Fruit fly (Drosophila melanogaster) whole organism, embryonic: ENCODE measurements around the gene CG11396.

Experiments
- CG10543 ChIP-seq: fragments of 200-800 bp; sonication (Bioruptor generic); optimal IDR thresholded peaks from 3 replicates; lab custom pipeline; 2017; ENCODE audit warnings: missing biosample characterization, mild to moderate bottlenecking, missing genetic modification characterization, moderate library complexity
- CG12299 ChIP-seq: fragments of 200-800 bp; sonication (Bioruptor generic); optimal IDR thresholded peaks from 2 replicates; lab custom pipeline; 2018; ENCODE audit warnings: missing biosample characterization, mild to moderate bottlenecking, missing genetic modification characterization
- CG12659 ChIP-seq: fragments of 200-800 bp; sonication (Bioruptor generic); optimal IDR thresholded peaks from 3 replicates; lab custom pipeline; 2017; ENCODE audit warnings: mild to moderate bottlenecking, missing biosample characterization, missing genetic modification reagents, missing genetic modification characterization
- CG12744 ChIP-seq: fragments of 200-800 bp; sonication (Bioruptor generic); optimal IDR thresholded peaks from 2 replicates; lab custom pipeline; 2016; ENCODE audit warnings: missing biosample characterization, missing genetic modification characterization
- CG14667 ChIP-seq: fragments of 200-800 bp; sonication (Bioruptor generic); IDR thresholded peaks from 2 replicates; pipeline ENCODE4 v1.3.6; 2022; ENCODE audit warnings: missing biosample characterization, missing genetic modification characterization
- CG15514 ChIP-seq: fragments of 200-800 bp; sonication (Bioruptor generic); optimal IDR thresholded peaks from 3 replicates; lab custom pipeline; 2017; ENCODE audit warnings: missing biosample characterization, missing genetic modification characterization, mild to moderate bottlenecking, moderate library complexity, missing genetic modification reagents
- CG15601 ChIP-seq: fragments of 200-800 bp; sonication (Bioruptor generic); optimal IDR thresholded peaks from 3 replicates; lab custom pipeline; 2019; ENCODE audit warnings: missing biosample characterization, mild to moderate bottlenecking, missing genetic modification characterization, moderate library complexity
- CG2116 ChIP-seq: fragments of 200-800 bp; sonication (Bioruptor generic); optimal IDR thresholded peaks from 3 replicates; lab custom pipeline; 2018; ENCODE audit warnings: missing biosample characterization, mild to moderate bottlenecking, missing genetic modification characterization
- CG2129 ChIP-seq: fragments of 200-800 bp; sonication (Bioruptor generic); IDR thresholded peaks from 2 replicates; pipeline ENCODE4 v1.3.6; 2022; ENCODE audit warnings: missing biosample characterization, missing genetic modification characterization; ENCODE audit not compliant: partially characterized antibody
- CG2199 ChIP-seq: fragments of 200-800 bp; sonication (Bioruptor generic); IDR thresholded peaks from 3 replicates; pipeline ENCODE4 v1.3.6; 2022; ENCODE audit warnings: missing biosample characterization, missing genetic modification characterization
- CG2889 ChIP-seq: fragments of 200-800 bp; sonication (Bioruptor generic); IDR thresholded peaks from 3 replicates; pipeline ENCODE4 v1.3.6; 2022; ENCODE audit warnings: missing biosample characterization, missing genetic modification characterization
- CG32532 ChIP-seq: fragments of 200-800 bp; sonication (Bioruptor generic); IDR thresholded peaks from 2 replicates; pipeline ENCODE4 v1.3.6; 2022; ENCODE audit warnings: missing biosample characterization, missing genetic modification characterization
- CG33557 ChIP-seq: fragments of 200-800 bp; sonication (Bioruptor generic); optimal IDR thresholded peaks from 2 replicates; lab custom pipeline; 2019; ENCODE audit warnings: missing biosample characterization, mild to moderate bottlenecking, missing genetic modification characterization, moderate library complexity
- CG4328 ChIP-seq: fragments of 200-800 bp; sonication (Bioruptor generic); optimal IDR thresholded peaks from 3 replicates; lab custom pipeline; 2017; ENCODE audit warnings: missing biosample characterization, missing genetic modification reagents, missing genetic modification characterization
- CG4360 ChIP-seq: fragments of 200-800 bp; sonication (Bioruptor generic); IDR thresholded peaks from 2 replicates; pipeline ENCODE4 v1.3.6; 2022; ENCODE audit warnings: missing biosample characterization, missing genetic modification characterization
- CG4617 ChIP-seq: fragments of 200-800 bp; sonication (Bioruptor generic); optimal IDR thresholded peaks from 3 replicates; lab custom pipeline; 2016; ENCODE audit warnings: missing biosample characterization, missing genetic modification characterization, borderline replicate concordance
- CG5180 ChIP-seq: fragments of 200-800 bp; sonication (Bioruptor generic); optimal IDR thresholded peaks from 3 replicates; lab custom pipeline; 2017; ENCODE audit warnings: missing biosample characterization, missing genetic modification characterization, mild to moderate bottlenecking, moderate library complexity, missing genetic modification reagents
- CG7357 ChIP-seq: fragments of 200-800 bp; sonication (Bioruptor generic); IDR thresholded peaks from 3 replicates; pipeline ENCODE4 v1.3.6; 2022; ENCODE audit warnings: missing biosample characterization, missing genetic modification characterization
- CoRest ChIP-seq: fragments of 200-800 bp; sonication (Bioruptor generic); optimal IDR thresholded peaks from 3 replicates; lab custom pipeline; 2018; ENCODE audit warnings: missing biosample characterization, mild to moderate bottlenecking, missing genetic modification characterization, moderate library complexity
- H2.0 ChIP-seq: fragments of 200-800 bp; sonication (Bioruptor generic); IDR thresholded peaks from 2 replicates; pipeline ENCODE4 v1.3.6; 2022; ENCODE audit warnings: missing biosample characterization, missing genetic modification characterization
- Hr78 ChIP-seq, 2 experiments: fragments of 200-800 bp in 1 of 2; fragments of >200 bp in 1 of 2; sonication (Bioruptor generic) in 1 of 2; optimal IDR thresholded peaks; 2 replicates each; lab custom pipeline; 2017 to 2019; ENCODE audit warnings: missing biosample characterization in 2 of 2, missing genetic modification characterization in 2 of 2, mild to moderate bottlenecking in 1 of 2, moderate library complexity in 1 of 2
- Lhr ChIP-seq: fragments of 200-800 bp; sonication (Bioruptor generic); optimal IDR thresholded peaks from 3 replicates; lab custom pipeline; 2017; ENCODE audit warnings: mild to moderate bottlenecking, missing biosample characterization, missing genetic modification reagents, missing genetic modification characterization
- NK7.1 ChIP-seq: fragments of 200-800 bp; sonication (Bioruptor generic); optimal IDR thresholded peaks from 3 replicates; lab custom pipeline; 2016; ENCODE audit warnings: missing biosample characterization, missing genetic modification characterization
- Neu2 ChIP-seq: fragments of 200-800 bp; sonication (Bioruptor generic); optimal IDR thresholded peaks from 3 replicates; lab custom pipeline; 2016; ENCODE audit warnings: missing biosample characterization, missing genetic modification characterization, borderline replicate concordance
- Pdp1 ChIP-seq, 2 experiments: fragments of 200-800 bp; sonication (Bioruptor generic); optimal IDR thresholded peaks; 3 replicates each; lab custom pipeline; 2016; ENCODE audit warnings: missing biosample characterization in 2 of 2, missing genetic modification characterization in 2 of 2, mild to moderate bottlenecking in 1 of 2, moderate library complexity in 1 of 2
- Ptx1 ChIP-seq: fragments of 200-800 bp; sonication (Bioruptor generic); IDR thresholded peaks from 2 replicates; pipeline ENCODE4 v1.3.6; 2022; ENCODE audit warnings: missing biosample characterization, missing genetic modification characterization
- Xbp1 ChIP-seq: fragments of 200-800 bp; sonication (Bioruptor generic); optimal IDR thresholded peaks from 3 replicates; lab custom pipeline; 2016; ENCODE audit warnings: missing biosample characterization, mild to moderate bottlenecking, missing genetic modification characterization
- ac ChIP-seq: fragments of 200-800 bp; sonication (Bioruptor generic); optimal IDR thresholded peaks from 3 replicates; lab custom pipeline; 2017; ENCODE audit warnings: missing biosample characterization, mild to moderate bottlenecking, missing genetic modification characterization
- ato ChIP-seq: fragments of 200-800 bp; sonication (Bioruptor generic); IDR thresholded peaks from 2 replicates; pipeline ENCODE4 v1.3.6; 2022; ENCODE audit warnings: missing biosample characterization, missing genetic modification characterization; ENCODE audit not compliant: partially characterized antibody
- br ChIP-seq: fragments of >200 bp; optimal IDR thresholded peaks from 2 replicates; lab custom pipeline; 2017
- chif ChIP-seq, 2 experiments: fragments of 200-800 bp; sonication (Bioruptor generic); optimal IDR thresholded peaks; 3 replicates each; lab custom pipeline; 2016; ENCODE audit warnings: missing biosample characterization in 2 of 2, missing genetic modification characterization in 2 of 2
- ci ChIP-seq: fragments of 200-800 bp; sonication (Bioruptor generic); IDR thresholded peaks from 3 replicates; pipeline ENCODE4 v1.3.6; 2022; ENCODE audit warnings: missing biosample characterization, missing genetic modification characterization
- dimm ChIP-seq: fragments of 200-800 bp; sonication (Bioruptor generic); IDR thresholded peaks from 2 replicates; pipeline ENCODE4 v1.3.6; 2022; ENCODE audit warnings: missing biosample characterization, missing genetic modification characterization
- ewg ChIP-seq: fragments of 200-800 bp; sonication (Bioruptor generic); optimal IDR thresholded peaks from 3 replicates; lab custom pipeline; 2017; ENCODE audit warnings: mild to moderate bottlenecking, missing biosample characterization, missing genetic modification reagents, missing genetic modification characterization
- kay ChIP-seq: fragments of 200-800 bp; sonication (Bioruptor generic); optimal IDR thresholded peaks from 2 replicates; lab custom pipeline; 2016; ENCODE audit warnings: missing biosample characterization, missing genetic modification characterization
- nom ChIP-seq: fragments of 200-800 bp; sonication (Bioruptor generic); optimal IDR thresholded peaks from 2 replicates; lab custom pipeline; 2017; ENCODE audit warnings: missing biosample characterization, missing genetic modification characterization, mild to moderate bottlenecking, moderate library complexity, missing genetic modification reagents
- oc ChIP-seq: fragments of 200-800 bp; sonication (Bioruptor generic); optimal IDR thresholded peaks from 2 replicates; lab custom pipeline; 2018; ENCODE audit warnings: missing biosample characterization, mild to moderate bottlenecking, missing genetic modification characterization, moderate library complexity
- onecut ChIP-seq: fragments of 200-800 bp; sonication (Bioruptor generic); IDR thresholded peaks from 2 replicates; pipeline ENCODE4 v1.3.6; 2022; ENCODE audit warnings: missing biosample characterization, missing genetic modification characterization
- pros ChIP-seq: fragments of 200-800 bp; sonication (Bioruptor generic); optimal IDR thresholded peaks from 3 replicates; lab custom pipeline; 2019; ENCODE audit warnings: missing biosample characterization, mild to moderate bottlenecking, missing genetic modification characterization, moderate library complexity
- rib ChIP-seq: fragments of 200-800 bp; sonication (Bioruptor generic); IDR thresholded peaks from 2 replicates; pipeline ENCODE4 v1.3.6; 2022; ENCODE audit warnings: missing biosample characterization, missing genetic modification characterization
- scrt ChIP-seq: fragments of 200-800 bp; sonication (Bioruptor generic); optimal IDR thresholded peaks from 2 replicates; lab custom pipeline; 2018; ENCODE audit warnings: missing biosample characterization, mild to moderate bottlenecking, missing genetic modification characterization, moderate library complexity
- slou ChIP-seq: fragments of 200-800 bp; sonication (Bioruptor generic); optimal IDR thresholded peaks from 3 replicates; lab custom pipeline; 2016; ENCODE audit warnings: missing biosample characterization, missing genetic modification characterization
- sqz ChIP-seq: fragments of 200-800 bp; sonication (Bioruptor generic); optimal IDR thresholded peaks from 3 replicates; lab custom pipeline; 2018; ENCODE audit warnings: missing biosample characterization, mild to moderate bottlenecking, missing genetic modification characterization
- tna ChIP-seq: fragments of 200-800 bp; sonication (Bioruptor generic); IDR thresholded peaks from 2 replicates; pipeline ENCODE4 v1.3.6; 2022; ENCODE audit warnings: missing biosample characterization, missing genetic modification characterization; ENCODE audit not compliant: partially characterized antibody
- trh ChIP-seq: fragments of 200-800 bp; sonication (Bioruptor generic); optimal IDR thresholded peaks from 2 replicates; lab custom pipeline; 2016; ENCODE audit warnings: missing biosample characterization, missing genetic modification characterization
- unc-4 ChIP-seq: fragments of 200-800 bp; sonication (Bioruptor generic); IDR thresholded peaks from 2 replicates; pipeline ENCODE4 v1.3.6; 2022; ENCODE audit warnings: missing biosample characterization, missing genetic modification characterization; ENCODE audit not compliant: partially characterized antibody
- unpg ChIP-seq: fragments of 200-800 bp; sonication (Bioruptor generic); optimal IDR thresholded peaks from 3 replicates; lab custom pipeline; 2018; ENCODE audit warnings: missing biosample characterization, mild to moderate bottlenecking, missing genetic modification characterization, moderate library complexity

Gene CG11396

DNA sequence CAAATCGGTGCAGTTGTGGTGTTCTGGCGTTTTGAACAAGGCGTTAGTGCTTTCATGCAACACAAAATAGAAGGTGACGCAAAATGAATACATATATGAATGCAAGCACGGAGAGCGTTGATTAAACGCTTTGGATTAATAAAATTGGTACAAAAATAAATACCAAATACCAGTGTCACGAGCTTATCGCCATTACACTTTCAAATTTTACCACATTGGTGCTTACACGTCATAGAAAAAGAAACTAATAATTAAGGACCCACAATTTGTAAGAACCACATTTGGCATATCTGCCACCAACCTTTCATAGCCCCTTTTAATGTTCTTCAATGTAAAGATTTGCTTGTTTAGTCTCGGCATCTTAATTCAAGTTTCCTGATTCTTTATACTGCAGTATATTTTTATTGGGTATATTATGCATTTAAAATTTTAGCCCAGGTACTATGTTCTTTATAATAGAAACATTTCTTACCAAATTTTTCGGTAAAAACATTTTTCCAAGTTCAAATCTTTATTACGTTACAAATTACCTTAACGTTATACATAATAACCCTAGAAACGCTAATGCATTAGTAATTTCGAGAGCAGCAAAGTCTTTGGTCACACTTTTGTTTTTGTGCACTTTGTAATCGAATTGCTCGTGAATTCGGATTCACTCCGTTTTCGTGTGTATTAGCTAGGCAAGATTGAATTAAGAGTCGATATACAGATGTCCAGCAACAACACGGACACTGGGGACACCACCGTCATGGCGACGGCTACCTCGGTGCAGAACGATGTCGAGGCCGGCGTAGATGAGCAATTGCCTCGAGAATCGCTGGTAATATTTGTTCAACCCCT is 9.5 kb downstream of the CG11396 start, which contains the start of the genes Pex16 and Pex14 (continued):
- TF ChIP-seq NK7.1 (GFP tag; lab: Kevin White, UChicago) (peak; percentile 66), CG2199 (GFP tag; lab: Robert Waterston, UW) (peak; percentile 75; the same call in 2 of the 3 replicates), CG7357 (GFP tag; lab: Robert Waterston, UW) (peak; percentile 40; the same call in 1 of the 3 replicates), nom (GFP tag; lab: Kevin White, UChicago) (no peak), CG12299 (tag; lab: Kevin White, UChicago) (no peak), CG4328 (GFP tag; lab: Kevin White, UChicago) (peak; percentile 47), CG12659 (GFP tag; lab: Kevin White, UChicago) (peak; percentile 56), CG32532 (GFP tag; lab: Robert Waterston, UW) (peak; percentile 82), chif (GFP tag; optimal IDR thresholded peaks at IDR 0.05; lab: Kevin White, UChicago) (peak; percentile 48 to 84), CG2129 (no peak), ac (GFP tag; lab: Kevin White, UChicago) (no peak), Pdp1 (GFP tag; optimal IDR thresholded peaks at IDR 0.05; lab: Kevin White, UChicago) (peak; percentile 68 to 82), CG12744 (GFP tag; lab: Kevin White, UChicago) (peak; percentile 54), Hr78 (GFP tag; optimal IDR thresholded peaks at IDR 0.05; lab: Kevin White, UChicago) (no peak), CG2116 (peak; percentile 47), Ptx1 (GFP tag; lab: Robert Waterston, UW) (peak; percentile 78), CG5180 (GFP tag; lab: Kevin White, UChicago) (no peak), slou (peak; percentile 48), H2.0 (peak; percentile 71), Neu2 (GFP tag; lab: Kevin White, UChicago) (no peak), onecut (GFP tag; lab: Robert Waterston, UW) (peak; percentile 25; the same call in 1 of the 2 replicates), ci (GFP tag; lab: Robert Waterston, UW) (peak; percentile 70), CG33557 (GFP tag; lab: Kevin White, UChicago) (peak; percentile 6), ewg (GFP tag; lab: Kevin White, UChicago) (peak; percentile 38), dimm (GFP tag; lab: Robert Waterston, UW) (0 out of 2 replicates have a peak, but pooled peaks have one; percentile 36), unpg (GFP tag; lab: Kevin White, UChicago) (peak; percentile 62), CG14667 (GFP tag; lab: Robert Waterston, UW) (peak; percentile 68), kay (peak; percentile 49), scrt (GFP tag; lab: Kevin White, UChicago) (no peak), CG10543 (GFP tag; lab: Kevin White, UChicago) (peak; percentile 65), sqz (GFP tag; lab: Kevin White, UChicago) (no peak), CG15601 (no peak), tna (GFP tag; lab: Robert Waterston, UW) (no peak), br (lab: Kevin White, UChicago) (no peak), CG15514 (GFP tag; lab: Kevin White, UChicago) (peak; percentile 49), oc (tag; lab: Kevin White, UChicago) (no peak), CoRest (tag; lab: Kevin White, UChicago) (peak; percentile 79), ato (GFP tag; lab: Robert Waterston, UW) (no peak), CG2889 (GFP tag; lab: Robert Waterston, UW) (peak; percentile 81), unc-4 (0 out of 2 replicates have a peak, but pooled peaks have one; percentile 13), Xbp1 (GFP tag; lab: Kevin White, UChicago) (peak; percentile 88), Lhr (peak; percentile 28), trh (GFP tag; lab: Kevin White, UChicago) (peak; percentile 24), CG4360 (GFP tag; lab: Robert Waterston, UW) (no peak), pros (GFP tag; lab: Kevin White, UChicago) (no peak), CG4617 (GFP tag; lab: Kevin White, UChicago) (peak; percentile 68), rib (GFP tag; lab: Robert Waterston, UW) (no peak)
